Fruit fly (Drosophila melanogaster): Measurements from ENCODE around the gene RpL35A.
A peak's percentile ranks its signal among the peaks of the same experiment; 100 is the strongest.

DNA sequence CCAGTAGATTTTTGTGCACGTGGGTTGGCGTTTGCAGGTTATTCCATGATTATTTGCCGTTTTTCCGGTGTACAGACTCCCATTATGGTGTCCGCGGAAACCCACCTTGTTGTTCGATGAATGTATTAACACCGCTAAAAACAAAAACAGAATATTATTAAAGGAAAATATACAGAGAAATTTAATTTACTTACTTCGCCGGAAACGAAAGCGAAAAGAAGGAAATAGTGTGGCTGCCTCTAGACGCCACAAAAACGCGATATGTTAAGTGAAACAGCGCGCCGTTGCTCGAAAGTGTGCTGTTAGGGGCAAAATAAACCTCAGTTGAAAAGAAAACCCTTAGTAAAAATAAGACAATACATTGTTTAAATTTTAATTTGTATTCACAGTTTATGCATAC lies at the start of gene RpL35A:
- TF ChIP-seq jim (GFP tag; optimal IDR thresholded peaks at IDR 0.05) (no peak), usp (GFP tag; optimal IDR thresholded peaks at IDR 0.05) (no peak), Myc (optimal IDR thresholded peaks at IDR 0.05) (peak; percentile 30), dl (GFP tag; optimal IDR thresholded peaks at IDR 0.05; ENCODE audit: insufficient read depth in 1 of 2, partially characterized antibody in 2 of 2) (no peak), pan (optimal IDR thresholded peaks at IDR 0.05) (no peak), OdsH (GFP tag; optimal IDR thresholded peaks at IDR 0.05) (peak; percentile 4), Dif (GFP tag; optimal IDR thresholded peaks at IDR 0.05; ENCODE audit: partially characterized antibody) (no peak), foxo (GFP tag; optimal IDR thresholded peaks at IDR 0.05) (peak; percentile 42 to 56), CrebA (GFP tag; optimal IDR thresholded peaks at IDR 0.05; ENCODE audit: borderline replicate concordance) (no peak), Mio (GFP tag; optimal IDR thresholded peaks at IDR 0.05) (no peak), lola (GFP tag; optimal IDR thresholded peaks at IDR 0.05) (no peak), Abd-B (GFP tag; optimal IDR thresholded peaks at IDR 0.05) (no peak), Hr78 (GFP tag; optimal IDR thresholded peaks at IDR 0.05) (no peak), psq (GFP tag; optimal IDR thresholded peaks at IDR 0.05) (no peak)
